Worm (Caenorhabditis elegans): ENCODE data around the gene npp-3.

ce11 chrII:11905023-11905422, 30.4 kb upstream of the npp-3 start:
- TF ChIP-seq ceh-82 (tag; optimal IDR thresholded peaks at IDR 0.05) (no peak), ztf-11 (tag; optimal IDR thresholded peaks at IDR 0.05) (no peak), elt-1 (tag; optimal IDR thresholded peaks at IDR 0.05) (no peak), ztf-4 (tag; optimal IDR thresholded peaks at IDR 0.05) (no peak), unc-62 (GFP tag; optimal IDR thresholded peaks at IDR 0.05) (no peak), snpc-4 (tag; optimal IDR thresholded peaks at IDR 0.05) (no peak), elt-3 (tag; optimal IDR thresholded peaks at IDR 0.05) (no peak), nhr-237 (tag; optimal IDR thresholded peaks at IDR 0.05) (no peak), Y55F3AM.14 (GFP tag; optimal IDR thresholded peaks at IDR 0.05) (no peak), fos-1 (tag; optimal IDR thresholded peaks at IDR 0.05) (no peak), mdl-1 (tag; optimal IDR thresholded peaks at IDR 0.05) (no peak), nhr-12 (tag; optimal IDR thresholded peaks at IDR 0.05) (no peak), nhr-77 (tag; optimal IDR thresholded peaks at IDR 0.05) (no peak)
